Worm (Caenorhabditis elegans): ENCODE results near the gene R160.12.

ce11 chrX:4408466-4408865 is 30.9 kb upstream of the R160.12 start:
- no peak for TF ChIP-seq fkh-10 (GFP tag; optimal IDR thresholded peaks at IDR 0.05)
- TF ChIP-seq snpc-4 (tag; optimal IDR thresholded peaks at IDR 0.05) = no peak
- no peak for TF ChIP-seq lin-14 (GFP tag; optimal IDR thresholded peaks at IDR 0.05)
- no peak for TF ChIP-seq lin-13 (GFP tag; optimal IDR thresholded peaks at IDR 0.05)
- TF ChIP-seq irx-1 (tag; optimal IDR thresholded peaks at IDR 0.05) = no peak
- no peak for TF ChIP-seq zag-1 (tag; optimal IDR thresholded peaks at IDR 0.05)
- TF ChIP-seq nhr-28 (tag; optimal IDR thresholded peaks at IDR 0.05) = no peak
- TF ChIP-seq nhr-71 (tag; optimal IDR thresholded peaks at IDR 0.05) = no peak
- TF ChIP-seq vab-15 (tag; optimal IDR thresholded peaks at IDR 0.05) = no peak
- TF ChIP-seq pqm-1 (tag; optimal IDR thresholded peaks at IDR 0.05) = no peak
- no peak for TF ChIP-seq lin-15B (tag; optimal IDR thresholded peaks at IDR 0.05)
- TF ChIP-seq nhr-90 (tag; optimal IDR thresholded peaks at IDR 0.05; ENCODE audit: poor library complexity) = no peak

Data from whole organism, L1 larva.